Fruit fly (Drosophila melanogaster) whole organism, embryonic: ENCODE measurements around the gene alpha-Est3.

Source experiments
- Ada2b ChIP-seq: fragments of 200-800 bp; sonication (Bioruptor generic); IDR thresholded peaks from 2 replicates; pipeline ENCODE4 v1.3.6; 2022; ENCODE audit warnings: missing biosample characterization, missing genetic modification characterization
- BtbVII ChIP-seq: fragments of 200-800 bp; sonication (Bioruptor generic); optimal IDR thresholded peaks from 3 replicates; lab custom pipeline; 2017; ENCODE audit warnings: missing biosample characterization, mild to moderate bottlenecking, missing genetic modification characterization
- CG10565 ChIP-seq: fragments of 200-800 bp; sonication (Bioruptor generic); optimal IDR thresholded peaks from 3 replicates; lab custom pipeline; 2016; ENCODE audit warnings: missing biosample characterization, mild to moderate bottlenecking, missing genetic modification characterization
- CG13123 ChIP-seq: fragments of 200-800 bp; sonication (Bioruptor generic); optimal IDR thresholded peaks from 2 replicates; lab custom pipeline; 2016; ENCODE audit warnings: missing biosample characterization, missing genetic modification characterization
- CG14050 ChIP-seq: fragments of 200-800 bp; sonication (Bioruptor generic); IDR thresholded peaks from 3 replicates; pipeline ENCODE4 v1.3.6; 2022; ENCODE audit warnings: missing biosample characterization, missing genetic modification characterization
- CG15011 ChIP-seq: fragments of 200-800 bp; sonication (Bioruptor generic); optimal IDR thresholded peaks from 3 replicates; lab custom pipeline; 2018; ENCODE audit warnings: missing biosample characterization, mild to moderate bottlenecking, missing genetic modification characterization
- CG16815 ChIP-seq: fragments of 200-800 bp; sonication (Bioruptor generic); optimal IDR thresholded peaks from 3 replicates; lab custom pipeline; 2017; ENCODE audit warnings: missing biosample characterization, mild to moderate bottlenecking, missing genetic modification characterization
- CG16863 ChIP-seq: fragments of 200-800 bp; sonication (Bioruptor generic); optimal IDR thresholded peaks from 3 replicates; lab custom pipeline; 2016; ENCODE audit warnings: missing biosample characterization, missing genetic modification characterization
- CG17359 ChIP-seq: fragments of 200-800 bp; sonication (Bioruptor generic); optimal IDR thresholded peaks from 3 replicates; lab custom pipeline; 2018; ENCODE audit warnings: missing biosample characterization, mild to moderate bottlenecking, missing genetic modification characterization, moderate library complexity
- CG2129 ChIP-seq: fragments of 200-800 bp; sonication (Bioruptor generic); IDR thresholded peaks from 2 replicates; pipeline ENCODE4 v1.3.6; 2022; ENCODE audit warnings: missing biosample characterization, missing genetic modification characterization; ENCODE audit not compliant: partially characterized antibody
- CG2875 ChIP-seq: fragments of 200-800 bp; sonication (Bioruptor generic); optimal IDR thresholded peaks from 2 replicates; lab custom pipeline; 2017; ENCODE audit warnings: missing biosample characterization, mild to moderate bottlenecking, missing genetic modification characterization, missing genetic modification reagents
- CG3281 ChIP-seq: fragments of 200-800 bp; sonication (Bioruptor generic); optimal IDR thresholded peaks from 3 replicates; lab custom pipeline; 2017; ENCODE audit warnings: missing biosample characterization, mild to moderate bottlenecking, missing genetic modification characterization
- CG3995 ChIP-seq: fragments of 200-800 bp; sonication (Bioruptor generic); optimal IDR thresholded peaks from 3 replicates; lab custom pipeline; 2016; ENCODE audit warnings: missing biosample characterization, missing genetic modification characterization
- CG4328 ChIP-seq: fragments of 200-800 bp; sonication (Bioruptor generic); optimal IDR thresholded peaks from 3 replicates; lab custom pipeline; 2017; ENCODE audit warnings: missing biosample characterization, missing genetic modification reagents, missing genetic modification characterization
- CG6765 ChIP-seq: fragments of 200-800 bp; sonication (Bioruptor generic); optimal IDR thresholded peaks from 3 replicates; lab custom pipeline; 2017; ENCODE audit warnings: missing biosample characterization, mild to moderate bottlenecking, missing genetic modification characterization
- CG7839 ChIP-seq: fragments of 200-800 bp; sonication (Bioruptor generic); optimal IDR thresholded peaks from 3 replicates; lab custom pipeline; 2018; ENCODE audit warnings: missing biosample characterization, mild to moderate bottlenecking, missing genetic modification characterization, moderate library complexity
- CG8765 ChIP-seq: fragments of 200-800 bp; sonication (Bioruptor generic); IDR thresholded peaks from 2 replicates; pipeline ENCODE4 v1.3.6; 2022; ENCODE audit warnings: missing biosample characterization, missing genetic modification characterization
- CG9215 ChIP-seq: fragments of 200-800 bp; sonication (Bioruptor generic); IDR thresholded peaks from 2 replicates; pipeline ENCODE4 v1.3.6; 2022; ENCODE audit warnings: missing biosample characterization, missing genetic modification characterization
- CoRest ChIP-seq: fragments of 200-800 bp; sonication (Bioruptor generic); optimal IDR thresholded peaks from 3 replicates; lab custom pipeline; 2018; ENCODE audit warnings: missing biosample characterization, mild to moderate bottlenecking, missing genetic modification characterization, moderate library complexity
- Dbx ChIP-seq: fragments of 200-800 bp; sonication (Bioruptor generic); IDR thresholded peaks from 3 replicates; pipeline ENCODE4 v1.3.6; 2022; ENCODE audit warnings: missing biosample characterization, missing genetic modification characterization
- Dref ChIP-seq: fragments of 200-800 bp; sonication (Bioruptor generic); IDR thresholded peaks from 2 replicates; pipeline ENCODE4 v1.3.6; 2022; ENCODE audit warnings: missing biosample characterization, missing genetic modification characterization
- Fer1 ChIP-seq: fragments of 200-800 bp; sonication (Bioruptor generic); optimal IDR thresholded peaks from 2 replicates; lab custom pipeline; 2017; ENCODE audit warnings: missing biosample characterization, mild to moderate bottlenecking, missing genetic modification characterization
- HLH4C ChIP-seq: fragments of 200-800 bp; sonication (Bioruptor generic); IDR thresholded peaks from 3 replicates; pipeline ENCODE4 v1.3.6; 2022; ENCODE audit warnings: missing biosample characterization, missing genetic modification characterization; ENCODE audit not compliant: partially characterized antibody
- Hr3 ChIP-seq: fragments of 200-800 bp; sonication (Bioruptor generic); optimal IDR thresholded peaks from 3 replicates; lab custom pipeline; 2016; ENCODE audit warnings: missing biosample characterization, missing genetic modification characterization
- Hsf ChIP-seq: fragments of 200-800 bp; sonication (Bioruptor generic); optimal IDR thresholded peaks from 3 replicates; lab custom pipeline; 2016; ENCODE audit warnings: missing biosample characterization, missing genetic modification characterization
- Mes4 ChIP-seq: fragments of 200-800 bp; sonication (Bioruptor generic); optimal IDR thresholded peaks from 2 replicates; lab custom pipeline; 2016; ENCODE audit warnings: missing biosample characterization, missing genetic modification characterization
- PHDP ChIP-seq: fragments of 200-800 bp; sonication (Bioruptor generic); optimal IDR thresholded peaks from 3 replicates; lab custom pipeline; 2018; ENCODE audit warnings: missing biosample characterization, mild to moderate bottlenecking, missing genetic modification characterization, moderate library complexity
- Side ChIP-seq: fragments of 200-800 bp; sonication (Bioruptor generic); optimal IDR thresholded peaks from 2 replicates; lab custom pipeline; 2016; ENCODE audit warnings: missing biosample characterization, missing genetic modification characterization
- Sox102F ChIP-seq: fragments of 200-800 bp; sonication (Bioruptor generic); optimal IDR thresholded peaks from 2 replicates; lab custom pipeline; 2018; ENCODE audit warnings: missing biosample characterization, mild to moderate bottlenecking, missing genetic modification characterization, moderate library complexity
- Ssrp ChIP-seq: fragments of 200-800 bp; sonication (Bioruptor generic); optimal IDR thresholded peaks from 2 replicates; lab custom pipeline; 2018; ENCODE audit warnings: missing biosample characterization, mild to moderate bottlenecking, missing genetic modification characterization, moderate library complexity
- ac ChIP-seq: fragments of 200-800 bp; sonication (Bioruptor generic); optimal IDR thresholded peaks from 3 replicates; lab custom pipeline; 2017; ENCODE audit warnings: missing biosample characterization, mild to moderate bottlenecking, missing genetic modification characterization
- btn ChIP-seq: fragments of 200-800 bp; sonication (Bioruptor generic); optimal IDR thresholded peaks from 2 replicates; lab custom pipeline; 2016; ENCODE audit warnings: missing biosample characterization, missing genetic modification characterization
- cato ChIP-seq: fragments of 200-800 bp; sonication (Bioruptor generic); optimal IDR thresholded peaks from 2 replicates; lab custom pipeline; 2016; ENCODE audit warnings: missing biosample characterization, missing genetic modification characterization, borderline replicate concordance
- corto ChIP-seq: fragments of 200-800 bp; sonication (Bioruptor generic); optimal IDR thresholded peaks from 2 replicates; lab custom pipeline; 2016; ENCODE audit warnings: missing biosample characterization, mild to moderate bottlenecking, missing genetic modification characterization, moderate library complexity
- croc ChIP-seq: fragments of 200-800 bp; sonication (Bioruptor generic); conservative IDR thresholded peaks from 3 replicates; pipeline ENCODE4 v1.3.6; 2022; ENCODE audit warnings: missing biosample characterization, missing genetic modification characterization
- dimm ChIP-seq: fragments of 200-800 bp; sonication (Bioruptor generic); IDR thresholded peaks from 2 replicates; pipeline ENCODE4 v1.3.6; 2022; ENCODE audit warnings: missing biosample characterization, missing genetic modification characterization
- dysf ChIP-seq: fragments of 200-800 bp; sonication (Bioruptor generic); IDR thresholded peaks from 3 replicates; pipeline ENCODE4 v1.3.6; 2022; ENCODE audit warnings: missing biosample characterization, missing genetic modification characterization
- emc ChIP-seq: fragments of 200-800 bp; sonication (Bioruptor generic); optimal IDR thresholded peaks from 2 replicates; lab custom pipeline; 2016; ENCODE audit warnings: missing biosample characterization, missing genetic modification characterization
- ewg ChIP-seq: fragments of 200-800 bp; sonication (Bioruptor generic); optimal IDR thresholded peaks from 3 replicates; lab custom pipeline; 2017; ENCODE audit warnings: mild to moderate bottlenecking, missing biosample characterization, missing genetic modification reagents, missing genetic modification characterization
- gem ChIP-seq: fragments of 200-800 bp; sonication (Bioruptor generic); optimal IDR thresholded peaks from 2 replicates; lab custom pipeline; 2019; ENCODE audit warnings: missing biosample characterization, mild to moderate bottlenecking, missing genetic modification characterization, moderate library complexity
- her ChIP-seq: fragments of 200-800 bp; sonication (Bioruptor generic); optimal IDR thresholded peaks from 2 replicates; lab custom pipeline; 2016; ENCODE audit warnings: missing biosample characterization, missing genetic modification characterization
- jigr1 ChIP-seq: fragments of 200-800 bp; sonication (Bioruptor generic); IDR thresholded peaks from 3 replicates; pipeline ENCODE4 v1.3.6; 2022; ENCODE audit warnings: missing biosample characterization, missing genetic modification characterization
- jing ChIP-seq: fragments of 200-800 bp; sonication (Bioruptor generic); optimal IDR thresholded peaks from 2 replicates; lab custom pipeline; 2018; ENCODE audit warnings: missing biosample characterization, mild to moderate bottlenecking, missing genetic modification characterization
- kah ChIP-seq: fragments of 200-800 bp; sonication (Bioruptor generic); optimal IDR thresholded peaks from 2 replicates; lab custom pipeline; 2018; ENCODE audit warnings: missing biosample characterization, mild to moderate bottlenecking, missing genetic modification characterization
- kay ChIP-seq: fragments of 200-800 bp; sonication (Bioruptor generic); optimal IDR thresholded peaks from 2 replicates; lab custom pipeline; 2016; ENCODE audit warnings: missing biosample characterization, missing genetic modification characterization
- lilli ChIP-seq: fragments of 200-800 bp; sonication (Bioruptor generic); optimal IDR thresholded peaks from 3 replicates; lab custom pipeline; 2016; ENCODE audit warnings: missing biosample characterization, missing genetic modification characterization
- pros ChIP-seq: fragments of 200-800 bp; sonication (Bioruptor generic); optimal IDR thresholded peaks from 3 replicates; lab custom pipeline; 2019; ENCODE audit warnings: missing biosample characterization, mild to moderate bottlenecking, missing genetic modification characterization, moderate library complexity
- rib ChIP-seq: fragments of 200-800 bp; sonication (Bioruptor generic); IDR thresholded peaks from 2 replicates; pipeline ENCODE4 v1.3.6; 2022; ENCODE audit warnings: missing biosample characterization, missing genetic modification characterization
- row ChIP-seq: fragments of 200-800 bp; sonication (Bioruptor generic); IDR thresholded peaks from 3 replicates; pipeline ENCODE4 v1.3.6; 2022; ENCODE audit warnings: missing biosample characterization, missing genetic modification characterization
- seq ChIP-seq: fragments of 200-800 bp; sonication (Bioruptor generic); IDR thresholded peaks from 2 replicates; pipeline ENCODE4 v1.3.6; 2022; ENCODE audit warnings: missing biosample characterization, missing genetic modification characterization
- trem ChIP-seq: fragments of 200-800 bp; optimal IDR thresholded peaks from 3 replicates; lab custom pipeline; 2019; ENCODE audit warnings: missing biosample characterization, mild to moderate bottlenecking, missing genetic modification characterization, moderate library complexity
- vfl ChIP-seq: fragments of 200-800 bp; sonication (Bioruptor generic); optimal IDR thresholded peaks from 2 replicates; lab custom pipeline; 2016; ENCODE audit warnings: missing biosample characterization, missing genetic modification characterization

The alpha-Est3 gene

DNA sequence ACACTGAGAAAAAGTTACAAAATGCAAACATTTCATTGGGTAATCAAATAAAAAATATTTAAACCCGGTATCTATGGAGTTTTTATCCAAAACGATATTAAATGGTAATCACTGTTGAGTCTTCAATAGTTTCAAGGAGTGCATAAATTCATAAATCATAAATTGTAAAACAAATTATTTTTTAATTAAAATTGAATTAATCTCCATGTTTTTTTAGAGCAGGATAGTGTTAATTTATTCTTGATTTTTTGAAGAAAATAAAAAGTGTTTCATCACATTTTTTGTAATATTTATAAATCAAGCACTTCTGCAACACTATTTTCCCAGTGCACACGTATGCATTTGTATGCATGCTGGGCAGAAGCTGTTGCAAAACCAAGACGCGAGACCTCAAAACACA is 50.5 kb downstream of the alpha-Est3 start (continued):
- TF ChIP-seq rib (GFP tag; lab: Robert Waterston, UW), result no peak
- no peak for TF ChIP-seq Dbx (GFP tag; lab: Robert Waterston, UW)
- TF ChIP-seq HLH4C (GFP tag; lab: Robert Waterston, UW), result no peak
- no peak for TF ChIP-seq seq (GFP tag; lab: Robert Waterston, UW)
- TF ChIP-seq jigr1 (GFP tag; lab: Robert Waterston, UW), result no peak
- 0 out of 3 replicates have a peak, but pooled peaks have one; percentile 52 for TF ChIP-seq dysf
- TF ChIP-seq lilli (GFP tag; lab: Kevin White, UChicago), result no peak
- TF ChIP-seq kah (GFP tag; lab: Kevin White, UChicago), result peak; percentile 54
- TF ChIP-seq Dref, result no peak
- TF ChIP-seq ac (GFP tag; lab: Kevin White, UChicago), result no peak
- TF ChIP-seq ewg, result peak; percentile 48
- TF ChIP-seq Ada2b (GFP tag; lab: Robert Waterston, UW), result peak; percentile 28; the same call in 1 of the 2 replicates
- TF ChIP-seq Hr3 (GFP tag; lab: Kevin White, UChicago), result peak; percentile 44
- TF ChIP-seq pros (GFP tag; lab: Kevin White, UChicago), result no peak
- TF ChIP-seq jing, result peak; percentile 34
- TF ChIP-seq gem, result peak; percentile 83
- peak; percentile 8 for TF ChIP-seq CG4328
- TF ChIP-seq dimm, result no peak
- TF ChIP-seq CoRest (tag; lab: Kevin White, UChicago), result peak; percentile 78
- TF ChIP-seq CG13123, result no peak
- peak; percentile 44 for TF ChIP-seq row (GFP tag; lab: Robert Waterston, UW)
- no peak for TF ChIP-seq CG8765 (GFP tag; lab: Robert Waterston, UW)
- TF ChIP-seq her (GFP tag; lab: Kevin White, UChicago), result no peak
- no peak for TF ChIP-seq vfl (GFP tag; lab: Kevin White, UChicago)
- no peak for TF ChIP-seq CG16815
- no peak for TF ChIP-seq CG2129 (GFP tag; lab: Robert Waterston, UW)
- TF ChIP-seq Mes4 (GFP tag; lab: Kevin White, UChicago), result no peak
- TF ChIP-seq emc (GFP tag; lab: Kevin White, UChicago), result no peak
- TF ChIP-seq croc (GFP tag; lab: Robert Waterston, UW), result peak; percentile 16; the same call in 1 of the 3 replicates
- no peak for TF ChIP-seq CG3995 (GFP tag; lab: Kevin White, UChicago)
- no peak for TF ChIP-seq Ssrp (tag; lab: Kevin White, UChicago)
- no peak for TF ChIP-seq Side (GFP tag; lab: Kevin White, UChicago)
- TF ChIP-seq CG15011 (GFP tag; lab: Kevin White, UChicago), result peak; percentile 1
- TF ChIP-seq CG6765 (GFP tag; lab: Kevin White, UChicago), result no peak
- no peak for TF ChIP-seq CG16863 (GFP tag; lab: Kevin White, UChicago)
- peak; percentile 74 for TF ChIP-seq CG7839 (tag; lab: Kevin White, UChicago)
- TF ChIP-seq Fer1 (GFP tag; lab: Kevin White, UChicago), result no peak
- no peak for TF ChIP-seq BtbVII (GFP tag; lab: Kevin White, UChicago)
- TF ChIP-seq CG3281 (GFP tag; lab: Kevin White, UChicago), result peak; percentile 21
- no peak for TF ChIP-seq kay
- TF ChIP-seq cato (GFP tag; lab: Kevin White, UChicago), result peak; percentile 29
- TF ChIP-seq corto (GFP tag; lab: Kevin White, UChicago), result peak; percentile 30
- no peak for TF ChIP-seq CG10565 (GFP tag; lab: Kevin White, UChicago)
- peak; percentile 30 for TF ChIP-seq Hsf
- TF ChIP-seq PHDP (tag; lab: Kevin White, UChicago), result peak; percentile 56
- no peak for TF ChIP-seq trem
- no peak for TF ChIP-seq btn (GFP tag; lab: Kevin White, UChicago)
- TF ChIP-seq CG9215 (GFP tag; lab: Robert Waterston, UW), result no peak
- TF ChIP-seq CG14050 (GFP tag; lab: Robert Waterston, UW), result peak; percentile 31; the same call in 2 of the 3 replicates
- TF ChIP-seq CG17359 (tag; lab: Kevin White, UChicago), result peak; percentile 80
- peak; percentile 90 for TF ChIP-seq Sox102F (GFP tag; lab: Kevin White, UChicago)
- no peak for TF ChIP-seq CG2875
